Worm (Caenorhabditis elegans): ENCODE measurements around the gene xrn-1.

The xrn-1 gene

ce11 chrII:14055717-14056116 is 13.0 kb upstream of the xrn-1 start:
- TF ChIP-seq sma-9 (GFP tag; optimal IDR thresholded peaks at IDR 0.05) (peak; percentile 2), sma-9 (tag; optimal IDR thresholded peaks at IDR 0.05) (no peak), fos-1 (tag; optimal IDR thresholded peaks at IDR 0.05) (peak; percentile 88), ceh-82 (tag; optimal IDR thresholded peaks at IDR 0.05) (no peak)

- peak; percentile 91 for TF ChIP-seq nhr-6 (tag; optimal IDR thresholded peaks at IDR 0.05)
- TF ChIP-seq R02D3.7 (tag; optimal IDR thresholded peaks at IDR 0.05) = peak; percentile 60
- peak; percentile 93 to 96 for TF ChIP-seq lsy-2 (tag; optimal IDR thresholded peaks at IDR 0.05)
- TF ChIP-seq unc-62 (GFP tag; optimal IDR thresholded peaks at IDR 0.05) = no peak
- peak; percentile 82 for TF ChIP-seq lin-11 (tag; optimal IDR thresholded peaks at IDR 0.05)
- TF ChIP-seq C34F6.9 (tag; optimal IDR thresholded peaks at IDR 0.05) = peak; percentile 96
- TF ChIP-seq mbf-1 (tag; optimal IDR thresholded peaks at IDR 0.05) = no peak
- TF ChIP-seq peb-1 (tag; optimal IDR thresholded peaks at IDR 0.05) = no peak
- peak; percentile 90 for TF ChIP-seq snpc-4 (tag; optimal IDR thresholded peaks at IDR 0.05)
- TF ChIP-seq egl-27 (tag; optimal IDR thresholded peaks at IDR 0.05) = peak; percentile 84
- TF ChIP-seq lin-13 (GFP tag; optimal IDR thresholded peaks at IDR 0.05) = peak; percentile 96
- peak; percentile 95 for TF ChIP-seq sma-3 (GFP tag; optimal IDR thresholded peaks at IDR 0.05)
- peak; percentile 56 for TF ChIP-seq ZK546.5 (tag; optimal IDR thresholded peaks at IDR 0.05)
- TF ChIP-seq nhr-23 (tag; optimal IDR thresholded peaks at IDR 0.05) = no peak
- TF ChIP-seq ama-1 (optimal IDR thresholded peaks at IDR 0.05) = peak; percentile 59
- no peak for TF ChIP-seq nhr-11 (tag; optimal IDR thresholded peaks at IDR 0.05)
- peak; percentile 92 for TF ChIP-seq sem-4 (tag; optimal IDR thresholded peaks at IDR 0.05)
- TF ChIP-seq elt-1 (tag; optimal IDR thresholded peaks at IDR 0.05) = no peak
- no peak for TF ChIP-seq aly-2 (tag; optimal IDR thresholded peaks at IDR 0.05)
- TF ChIP-seq alr-1 (tag; optimal IDR thresholded peaks at IDR 0.05) = no peak
- no peak for TF ChIP-seq Y55F3AM.14 (GFP tag; optimal IDR thresholded peaks at IDR 0.05)
- TF ChIP-seq mab-5 (tag; optimal IDR thresholded peaks at IDR 0.05) = peak; percentile 94
- peak; percentile 74 for TF ChIP-seq ztf-4 (tag; optimal IDR thresholded peaks at IDR 0.05)
- no peak for TF ChIP-seq skn-1 (tag; optimal IDR thresholded peaks at IDR 0.05)
- TF ChIP-seq nhr-129 (tag; optimal IDR thresholded peaks at IDR 0.05) = peak; percentile 82
- TF ChIP-seq mdl-1 (tag; optimal IDR thresholded peaks at IDR 0.05) = peak in 1 of 2 experiments; percentile 43
- peak; percentile 74 for TF ChIP-seq nhr-237 (tag; optimal IDR thresholded peaks at IDR 0.05)
- peak; percentile 91 for TF ChIP-seq nhr-77 (tag; optimal IDR thresholded peaks at IDR 0.05)
- TF ChIP-seq ceh-16 (tag; optimal IDR thresholded peaks at IDR 0.05) = peak; percentile 85
- TF ChIP-seq fos-1 (tag; optimal IDR thresholded peaks at IDR 0.05) = peak; percentile 68
- TF ChIP-seq nhr-25 (tag; optimal IDR thresholded peaks at IDR 0.05) = peak; percentile 96
- TF ChIP-seq unc-55 (GFP tag; optimal IDR thresholded peaks at IDR 0.05) = peak; percentile 97
- peak; percentile 92 for TF ChIP-seq nhr-21 (tag; optimal IDR thresholded peaks at IDR 0.05)
- no peak for TF ChIP-seq elt-3 (tag; optimal IDR thresholded peaks at IDR 0.05)
- TF ChIP-seq blmp-1 (tag; optimal IDR thresholded peaks at IDR 0.05; ENCODE audit: insufficient read depth) = peak; percentile 57
- TF ChIP-seq F13H6.1 (tag; optimal IDR thresholded peaks at IDR 0.05) = peak; percentile 93
- peak; percentile 78 for TF ChIP-seq nhr-10 (tag; optimal IDR thresholded peaks at IDR 0.05)
- TF ChIP-seq ztf-11 (tag; optimal IDR thresholded peaks at IDR 0.05) = no peak
- TF ChIP-seq ztf-1 (GFP tag; conservative IDR thresholded peaks at IDR 0.05) = no peak
- TF ChIP-seq ceh-82 (tag; optimal IDR thresholded peaks at IDR 0.05) = peak; percentile 67
- peak; percentile 38 for TF ChIP-seq lin-39 (tag; optimal IDR thresholded peaks at IDR 0.05)
- peak; percentile 13 for TF ChIP-seq zag-1 (tag; optimal IDR thresholded peaks at IDR 0.05)
- peak; percentile 28 for TF ChIP-seq dmd-4 (tag; optimal IDR thresholded peaks at IDR 0.05)
- TF ChIP-seq nhr-12 (tag; optimal IDR thresholded peaks at IDR 0.05) = peak; percentile 39
- peak; percentile 97 for TF ChIP-seq sma-9 (GFP tag; optimal IDR thresholded peaks at IDR 0.05)
- no peak for TF ChIP-seq sma-9 (tag; optimal IDR thresholded peaks at IDR 0.05)
- no peak for TF ChIP-seq unc-39 (tag; optimal IDR thresholded peaks at IDR 0.05)
- TF ChIP-seq crh-2 (tag; optimal IDR thresholded peaks at IDR 0.05) = peak; percentile 91
- peak; percentile 100 for TF ChIP-seq gmeb-1 (tag; optimal IDR thresholded peaks at IDR 0.05)
Measured at ce11 chrII:14059767-14060166, 8.9 kb upstream of the xrn-1 start, which contains the start of gene rpb-11. TSS of gene rpb-11 (plus strand) at chrII:14060085.
